Fruit fly (Drosophila melanogaster) whole organism: Measurements from ENCODE around the gene skl.

Experiments
- EcR ChIP-seq, 2 experiments: fragments of >200 bp; optimal IDR thresholded peaks; 2 replicates each; lab custom pipeline; 2017; ENCODE audit warnings: missing biosample characterization in 2 of 2, missing genetic modification characterization in 2 of 2, missing genetic modification reagents in 2 of 2
- pan ChIP-seq: fragments of >200 bp; optimal IDR thresholded peaks from 2 replicates; lab custom pipeline; 2017
- psq ChIP-seq: fragments of >200 bp; optimal IDR thresholded peaks from 2 replicates; lab custom pipeline; 2017

dm6 chr3L:18439809-18440256 is at the start of gene skl:
- no peak for TF ChIP-seq psq (lab: Kevin White, UChicago)
- no peak for TF ChIP-seq EcR (GFP tag; optimal IDR thresholded peaks at IDR 0.05; lab: Kevin White, UChicago)
- no peak for TF ChIP-seq pan (lab: Kevin White, UChicago)
